Fruit fly (Drosophila melanogaster): ENCODE results near the gene CG31635.

Gene CG31635

dm6 chr2L:6601018-6601505, 47.9 kb downstream of the CG31635 start, which contains the start of gene Dpp10 (continued):
- TF ChIP-seq CG10654 (GFP tag; optimal IDR thresholded peaks at IDR 0.05) (peak; percentile 69), h (optimal IDR thresholded peaks at IDR 0.05) (no peak), ci (GFP tag; IDR thresholded peaks at IDR 0.05) (peak; percentile 97), zfh2 (GFP tag; optimal IDR thresholded peaks at IDR 0.05) (peak; percentile 93), inv (GFP tag; IDR thresholded peaks at IDR 0.05; ENCODE audit: partially characterized antibody) (no peak; the same call in 1 of the 2 replicates), Sox102F (GFP tag; optimal IDR thresholded peaks at IDR 0.05) (peak; percentile 86), Myb (GFP tag; optimal IDR thresholded peaks at IDR 0.05) (peak; percentile 76), CG12071 (GFP tag; optimal IDR thresholded peaks at IDR 0.05) (peak; percentile 85), CG6254 (GFP tag; optimal IDR thresholded peaks at IDR 0.05) (peak; percentile 27), ken (GFP tag; IDR thresholded peaks at IDR 0.05) (peak; percentile 93), CG1647 (GFP tag; optimal IDR thresholded peaks at IDR 0.05) (peak; percentile 83), z (GFP tag; IDR thresholded peaks at IDR 0.05) (0 out of 3 replicates have a peak, but pooled peaks have one; percentile 37), Nf-YC (tag; optimal IDR thresholded peaks at IDR 0.05) (peak; percentile 82), sens-2 (GFP tag; IDR thresholded peaks at IDR 0.05) (peak; percentile 66; the same call in 1 of the 2 replicates), CG10543 (GFP tag; optimal IDR thresholded peaks at IDR 0.05) (peak; percentile 94), TFAM (GFP tag; optimal IDR thresholded peaks at IDR 0.05) (no peak), p53 (GFP tag; optimal IDR thresholded peaks at IDR 0.05) (no peak), CG17186 (GFP tag; optimal IDR thresholded peaks at IDR 0.05) (no peak), CG14014 (GFP tag; IDR thresholded peaks at IDR 0.05) (peak; percentile 98), trem (tag; optimal IDR thresholded peaks at IDR 0.05) (peak; percentile 12), D (optimal IDR thresholded peaks at IDR 0.05) (no peak), D (GFP tag; optimal IDR thresholded peaks at IDR 0.05) (peak; percentile 42), CG6854 (GFP tag; optimal IDR thresholded peaks at IDR 0.05) (peak; percentile 87), ERR (GFP tag; optimal IDR thresholded peaks at IDR 0.05) (peak; percentile 80), Hmx (GFP tag; optimal IDR thresholded peaks at IDR 0.05) (peak; percentile 43), abd-A (tag; optimal IDR thresholded peaks at IDR 0.05) (peak; percentile 65), nau (GFP tag; optimal IDR thresholded peaks at IDR 0.05) (peak; percentile 80), tup (GFP tag; optimal IDR thresholded peaks at IDR 0.05) (peak; percentile 84), CG10979 (tag; optimal IDR thresholded peaks at IDR 0.05) (no peak), Mad (GFP tag; optimal IDR thresholded peaks at IDR 0.05) (peak; percentile 77), zen (tag; optimal IDR thresholded peaks at IDR 0.05) (peak; percentile 61), CG18764 (GFP tag; optimal IDR thresholded peaks at IDR 0.05) (peak; percentile 75), Nf-YB (GFP tag; optimal IDR thresholded peaks at IDR 0.05) (peak; percentile 41), gcm (GFP tag; optimal IDR thresholded peaks at IDR 0.05) (peak; percentile 68), slbo (GFP tag; IDR thresholded peaks at IDR 0.05) (peak; percentile 99), CG16779 (GFP tag; IDR thresholded peaks at IDR 0.05) (peak; percentile 72), Chrac-16 (GFP tag; optimal IDR thresholded peaks at IDR 0.05) (peak; percentile 86), sisA (GFP tag; IDR thresholded peaks at IDR 0.05) (peak; percentile 95), slp2 (GFP tag; optimal IDR thresholded peaks at IDR 0.05) (peak; percentile 63), BEAF-32 (GFP tag; optimal IDR thresholded peaks at IDR 0.05) (no peak), CTCF (GFP tag; optimal IDR thresholded peaks at IDR 0.05) (no peak), CG8765 (GFP tag; IDR thresholded peaks at IDR 0.05) (peak; percentile 77; the same call in 1 of the 2 replicates), Gug (GFP tag; IDR thresholded peaks at IDR 0.05) (peak; percentile 90), GATAe (GFP tag; conservative IDR thresholded peaks at IDR 0.05) (peak; percentile 92), lbe (GFP tag; optimal IDR thresholded peaks at IDR 0.05) (no peak), knrl (GFP tag; IDR thresholded peaks at IDR 0.05; ENCODE audit: partially characterized antibody) (peak; percentile 50), croc (GFP tag; conservative IDR thresholded peaks at IDR 0.05) (peak; percentile 82; the same call in 2 of the 3 replicates), NK7.1 (GFP tag; optimal IDR thresholded peaks at IDR 0.05) (peak; percentile 75), CG3407 (GFP tag; optimal IDR thresholded peaks at IDR 0.05) (peak; percentile 69), cg (GFP tag; optimal IDR thresholded peaks at IDR 0.05) (no peak), CG18619 (GFP tag; optimal IDR thresholded peaks at IDR 0.05) (peak; percentile 88), gfzf (GFP tag; optimal IDR thresholded peaks at IDR 0.05) (no peak)

All from whole organism, embryonic.